Worm (Caenorhabditis elegans) whole organism, late embryonic: ENCODE measurements around the gene K09C6.8.
"Not testable (repeated sequence)": the region's sequence is repeated elsewhere in the genome, so short reads cannot be mapped to it uniquely, and the experiment has no call there.

ENCODE experiments used
- C08G9.2 ChIP-seq: sonication (generic microtip); optimal IDR thresholded peaks from 2 replicates; lab custom pipeline; 2016; ENCODE audit warnings: mild to moderate bottlenecking, missing genetic modification characterization, moderate library complexity, missing compliant biosample characterization
- F13H6.1 ChIP-seq: sonication (generic microtip); optimal IDR thresholded peaks from 2 replicates; lab custom pipeline; 2016; ENCODE audit warnings: missing genetic modification characterization, missing compliant biosample characterization
- K09A11.1 ChIP-seq: sonication (generic microtip); optimal IDR thresholded peaks from 2 replicates; lab custom pipeline; 2017; ENCODE audit warnings: antibody characterized with exemption, mild to moderate bottlenecking, missing genetic modification characterization, missing compliant biosample characterization; ENCODE audit not compliant: insufficient read depth
- T23F11.4 ChIP-seq: fragments of 200-800 bp; sonication (Bioruptor generic); optimal IDR thresholded peaks from 2 replicates; lab custom pipeline; 2018; ENCODE audit warnings: mild to moderate bottlenecking, missing genetic modification characterization, missing compliant biosample characterization
- ama-1 ChIP-seq: fragments of 150-350 bp; optimal IDR thresholded peaks from 2 replicates; lab custom pipeline; 2014
- ceh-2 ChIP-seq: sonication (generic microtip); optimal IDR thresholded peaks from 2 replicates; lab custom pipeline; 2016; ENCODE audit warnings: missing genotype, missing genetic modification characterization, missing compliant biosample characterization
- ceh-22 ChIP-seq: sonication (generic microtip); optimal IDR thresholded peaks from 2 replicates; lab custom pipeline; 2017; ENCODE audit warnings: missing biosample characterization, missing genetic modification characterization
- ceh-24 ChIP-seq: sonication (generic microtip); optimal IDR thresholded peaks from 2 replicates; lab custom pipeline; 2016; ENCODE audit warnings: mild to moderate bottlenecking, missing genetic modification characterization, missing compliant biosample characterization
- ceh-30 ChIP-seq: fragments of 150-350 bp; optimal IDR thresholded peaks from 2 replicates; lab custom pipeline; 2014; ENCODE audit warnings: missing biosample characterization, missing genetic modification characterization
- ceh-31 ChIP-seq: sonication (generic microtip); optimal IDR thresholded peaks from 2 replicates; lab custom pipeline; 2016; ENCODE audit warnings: missing genetic modification characterization, missing compliant biosample characterization
- ceh-45 ChIP-seq: fragments of 200-800 bp; sonication (Bioruptor generic); IDR thresholded peaks from 2 replicates; pipeline ENCODE4 v1.3.6; 2022; ENCODE audit warnings: missing genetic modification reagents, missing genetic modification characterization, missing compliant biosample characterization
- ceh-48 ChIP-seq: sonication (generic microtip); optimal IDR thresholded peaks from 2 replicates; lab custom pipeline; 2016; ENCODE audit warnings: missing genetic modification characterization, inconsistent platforms, missing compliant biosample characterization
- ceh-6 ChIP-seq: fragments of 200-800 bp; sonication (Bioruptor generic); optimal IDR thresholded peaks from 2 replicates; lab custom pipeline; 2018; ENCODE audit warnings: mild to moderate bottlenecking, missing genetic modification characterization, missing compliant biosample characterization
- che-1 ChIP-seq: sonication (generic microtip); optimal IDR thresholded peaks from 2 replicates; lab custom pipeline; 2016; ENCODE audit warnings: mild to moderate bottlenecking, missing genetic modification characterization, missing compliant biosample characterization
- dmd-4 ChIP-seq: sonication (generic microtip); optimal IDR thresholded peaks from 2 replicates; lab custom pipeline; 2016; ENCODE audit warnings: borderline replicate concordance, missing genetic modification characterization, missing compliant biosample characterization
- dve-1 ChIP-seq: sonication (generic microtip); optimal IDR thresholded peaks from 2 replicates; lab custom pipeline; 2017; ENCODE audit warnings: antibody characterized with exemption, mild to moderate bottlenecking, missing genetic modification characterization, missing compliant biosample characterization
- ets-4 ChIP-seq: sonication (generic microtip); optimal IDR thresholded peaks from 2 replicates; lab custom pipeline; 2016; ENCODE audit warnings: missing genetic modification characterization, missing compliant biosample characterization
- eyg-1 ChIP-seq: sonication (generic microtip); optimal IDR thresholded peaks from 2 replicates; lab custom pipeline; 2016; ENCODE audit warnings: missing genotype, missing genetic modification characterization, missing compliant biosample characterization
- fkh-6 ChIP-seq: sonication (generic microtip); optimal IDR thresholded peaks from 2 replicates; lab custom pipeline; 2016; ENCODE audit warnings: missing genetic modification characterization, missing compliant biosample characterization
- hlh-30 ChIP-seq: sonication (generic microtip); optimal IDR thresholded peaks from 2 replicates; lab custom pipeline; 2017; ENCODE audit warnings: antibody characterized with exemption, missing genetic modification characterization, missing compliant biosample characterization; ENCODE audit not compliant: insufficient read depth
- hlh-6 ChIP-seq: sonication (generic microtip); optimal IDR thresholded peaks from 2 replicates; lab custom pipeline; 2016; ENCODE audit warnings: missing genotype, missing genetic modification characterization, missing compliant biosample characterization
- lin-11 ChIP-seq: fragments of 200-800 bp; sonication (Bioruptor generic); optimal IDR thresholded peaks from 2 replicates; lab custom pipeline; 2018; ENCODE audit warnings: mild to moderate bottlenecking, missing genetic modification characterization, missing compliant biosample characterization
- madf-2 ChIP-seq: sonication (generic microtip); optimal IDR thresholded peaks from 2 replicates; lab custom pipeline; 2017; ENCODE audit warnings: missing genetic modification characterization, missing compliant biosample characterization
- nfya-1 ChIP-seq: sonication (generic microtip); optimal IDR thresholded peaks from 2 replicates; lab custom pipeline; 2017; ENCODE audit warnings: missing genetic modification characterization, mild to moderate bottlenecking, missing compliant biosample characterization, antibody characterized with exemption, moderate library complexity
- npax-4 ChIP-seq: sonication (generic microtip); optimal IDR thresholded peaks from 2 replicates; lab custom pipeline; 2016; ENCODE audit warnings: missing genetic modification characterization, missing compliant biosample characterization
- pat-9 ChIP-seq: fragments of 200-800 bp; sonication (Bioruptor generic); optimal IDR thresholded peaks from 2 replicates; lab custom pipeline; 2018; ENCODE audit warnings: mild to moderate bottlenecking, missing genetic modification characterization, moderate library complexity, missing compliant biosample characterization
- pha-2 ChIP-seq: sonication (generic microtip); optimal IDR thresholded peaks from 2 replicates; lab custom pipeline; 2017; ENCODE audit warnings: mild to moderate bottlenecking, missing genetic modification characterization, missing compliant biosample characterization
- pqm-1 ChIP-seq: sonication (generic microtip); optimal IDR thresholded peaks from 2 replicates; lab custom pipeline; 2016; ENCODE audit warnings: missing genetic modification characterization, missing compliant biosample characterization
- pros-1 ChIP-seq: fragments of 150-350 bp; optimal IDR thresholded peaks from 2 replicates; lab custom pipeline; 2014; ENCODE audit warnings: missing biosample characterization, missing genetic modification reagents, missing genetic modification characterization
- rnt-1 ChIP-seq: sonication (generic microtip); optimal IDR thresholded peaks from 2 replicates; lab custom pipeline; 2016; ENCODE audit warnings: missing genetic modification characterization, missing compliant biosample characterization
- syd-9 ChIP-seq: sonication (generic microtip); optimal IDR thresholded peaks from 2 replicates; lab custom pipeline; 2016; ENCODE audit warnings: mild to moderate bottlenecking, missing genetic modification characterization, moderate library complexity, missing compliant biosample characterization
- tbx-2 ChIP-seq: sonication (generic microtip); optimal IDR thresholded peaks from 2 replicates; lab custom pipeline; 2016; ENCODE audit warnings: missing genetic modification characterization, missing compliant biosample characterization
- unc-3 ChIP-seq, 2 experiments: fragments of 200-800 bp in 1 of 2; sonication (Bioruptor generic) in 1 of 2; sonication (generic microtip) in 1 of 2; conservative IDR thresholded peaks in 1 of 2; optimal IDR thresholded peaks in 1 of 2; 2 replicates each; pipeline versions ENCODE4 v1.3.6 to Lab custom; 2016 to 2022; ENCODE audit warnings: missing compliant biosample characterization in 2 of 2, missing genetic modification characterization in 2 of 2, missing genetic modification reagents in 1 of 2
- unc-55 ChIP-seq: sonication (generic microtip); optimal IDR thresholded peaks from 2 replicates; lab custom pipeline; 2017; ENCODE audit warnings: missing biosample characterization, missing genetic modification reagents, missing genetic modification characterization
- unc-86 ChIP-seq: sonication (generic microtip); optimal IDR thresholded peaks from 2 replicates; lab custom pipeline; 2016; ENCODE audit warnings: missing genetic modification characterization, missing compliant biosample characterization
- ztf-16 ChIP-seq: sonication (generic microtip); optimal IDR thresholded peaks from 2 replicates; lab custom pipeline; 2017; ENCODE audit warnings: missing genetic modification characterization, missing compliant biosample characterization

K09C6.8 gene

ce11 chrV:843118-843517 is at the start of gene K09C6.8:
K09C6.8 (minus strand) TSS chrV:843218.
- not testable (repeated sequence) for TF ChIP-seq ceh-6 (GFP tag; lab: Kevin White, UChicago); madf-2 (tag; lab: Kevin White, UChicago); eyg-1 (tag; lab: Kevin White, UChicago)

DNA sequence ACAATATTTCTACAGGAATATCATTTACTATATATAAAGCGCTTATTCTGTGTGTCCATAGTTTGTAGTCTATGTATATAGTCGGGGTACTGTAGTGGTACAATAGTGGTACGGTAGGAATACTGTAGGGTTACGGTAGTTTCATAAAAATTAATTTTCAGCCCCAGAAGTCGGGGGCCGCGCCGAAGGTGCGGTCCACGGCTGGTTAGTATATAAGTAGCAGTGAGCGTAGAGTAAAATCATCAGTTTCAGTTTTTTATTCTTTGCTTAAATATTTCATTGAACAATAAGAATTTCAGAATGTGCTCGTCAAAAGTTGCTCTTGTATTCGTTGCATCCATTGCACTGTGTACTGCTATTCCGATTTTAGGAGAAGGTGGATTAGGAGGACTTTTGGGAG is 47.8 kb upstream of the K09C6.8 start, which contains the start of gene srlf-22:
TSS of gene srlf-22 (plus strand) at position 301 of the 400 bp plus-strand sequence.
- not testable (repeated sequence) for TF ChIP-seq ceh-6 (GFP tag; lab: Kevin White, UChicago); unc-55 (GFP tag; lab: Kevin White, UChicago); ceh-22 (tag; lab: Kevin White, UChicago)

DNA sequence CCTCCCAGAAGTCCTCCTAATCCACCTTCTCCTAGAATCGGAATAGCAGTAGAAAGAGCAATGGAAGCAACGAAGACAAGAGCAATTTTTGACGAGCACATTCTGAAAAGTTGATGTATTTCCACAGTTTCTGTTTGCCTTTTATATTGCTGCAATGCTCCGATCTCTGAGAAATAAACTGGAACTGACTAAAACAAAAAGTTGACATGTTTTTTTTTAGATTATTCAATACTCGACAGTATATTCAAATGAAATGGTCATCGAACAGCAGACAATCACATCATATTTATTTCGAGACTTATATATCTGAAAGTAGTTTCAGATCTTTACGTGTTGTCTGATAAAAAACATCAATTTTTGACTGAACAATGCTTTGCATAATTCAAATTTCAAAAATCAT is 47.4 kb upstream of the K09C6.8 start, which contains the start of gene srlf-21:
TSS of gene srlf-21 (minus strand) at position 101 of the 400 bp plus-strand sequence.
- TF ChIP-seq ceh-31 (tag; lab: Kevin White, UChicago) (no peak), C08G9.2 (tag; lab: Kevin White, UChicago) (no peak), ztf-16 (tag; lab: Kevin White, UChicago) (no peak), rnt-1 (tag; lab: Kevin White, UChicago) (no peak), unc-55 (GFP tag; lab: Kevin White, UChicago) (no peak), nfya-1 (tag; lab: Kevin White, UChicago) (no peak), che-1 (no peak), F13H6.1 (tag; lab: Kevin White, UChicago) (no peak)

- no peak for TF ChIP-seq rnt-1 (tag; lab: Kevin White, UChicago)
Measured at ce11 chrV:889216-889615, 46.2 kb upstream of the K09C6.8 start, which contains the start of gene T02B11.6. T02B11.6 (minus strand) TSS chrV:889316.

- no peak for TF ChIP-seq dve-1 (tag; lab: Kevin White, UChicago)
- TF ChIP-seq pqm-1 (tag; lab: Kevin White, UChicago), result no peak
- no peak for TF ChIP-seq unc-3 (GFP tag; conservative IDR thresholded peaks at IDR 0.05; lab: Robert Waterston, UW)
- no peak for TF ChIP-seq unc-3 (tag; optimal IDR thresholded peaks at IDR 0.05; lab: Kevin White, UChicago)
- TF ChIP-seq pros-1, result no peak
- no peak for TF ChIP-seq npax-4 (tag; lab: Kevin White, UChicago)
- TF ChIP-seq ceh-2 (tag; lab: Kevin White, UChicago), result no peak
- no peak for TF ChIP-seq unc-86 (tag; lab: Kevin White, UChicago)
- TF ChIP-seq T23F11.4 (GFP tag; lab: Kevin White, UChicago), result no peak
- TF ChIP-seq K09A11.1 (tag; lab: Kevin White, UChicago), result no peak
- no peak for TF ChIP-seq ceh-45 (GFP tag; lab: Robert Waterston, UW)
- TF ChIP-seq dmd-4 (tag; lab: Kevin White, UChicago), result no peak
- TF ChIP-seq, all 69 proteins: peak for 0
Measured at ce11 chrV:884324-884723, 41.3 kb upstream of the K09C6.8 start, which contains the start of gene srj-38. srj-38 (minus strand) TSS chrV:884424.

DNA sequence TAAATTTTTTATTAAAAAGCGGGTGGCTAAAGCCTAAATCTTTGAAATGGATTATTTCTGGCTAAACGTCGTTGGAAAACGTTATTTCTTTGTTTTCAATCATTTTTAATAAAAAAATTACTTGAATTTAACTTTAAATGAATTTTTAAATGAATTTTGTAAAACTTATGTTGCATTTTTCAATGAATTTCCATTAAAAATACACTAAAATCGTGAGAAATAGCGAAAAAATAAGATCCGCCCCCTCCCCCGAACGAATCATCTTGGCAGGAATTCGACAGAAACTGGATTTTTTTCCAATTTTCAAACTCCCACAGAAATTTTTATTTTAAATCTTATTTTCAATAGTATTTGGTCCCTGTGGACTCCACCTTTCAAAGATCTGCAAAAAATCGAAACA is 36.2 kb upstream of the K09C6.8 start, which contains the start of gene srg-53:
TSS of gene srg-53 (plus strand) at position 301 of the 400 bp plus-strand sequence.
- TF ChIP-seq ceh-2 (tag; lab: Kevin White, UChicago) (no peak), syd-9 (tag; lab: Kevin White, UChicago) (no peak), lin-11 (tag; lab: Kevin White, UChicago) (no peak), pha-2 (no peak)

ce11 chrV:878567-878966 is 35.5 kb upstream of the K09C6.8 start, which contains the start of gene T02B11.8:
T02B11.8 (minus strand) TSS chrV:878667.
- TF ChIP-seq dve-1 (tag; lab: Kevin White, UChicago) (no peak), ceh-24 (tag; lab: Kevin White, UChicago) (no peak), pha-2 (no peak), tbx-2 (tag; lab: Kevin White, UChicago) (no peak), ceh-31 (tag; lab: Kevin White, UChicago) (no peak), hlh-30 (tag; lab: Kevin White, UChicago) (no peak), ama-1 (no peak), F13H6.1 (tag; lab: Kevin White, UChicago) (no peak), T23F11.4 (GFP tag; lab: Kevin White, UChicago) (no peak), pat-9 (tag; lab: Kevin White, UChicago) (no peak), ceh-30 (tag; lab: Kevin White, UChicago) (no peak), hlh-6 (tag; lab: Kevin White, UChicago) (no peak), ets-4 (tag; lab: Kevin White, UChicago) (no peak), ceh-48 (no peak), pqm-1 (tag; lab: Kevin White, UChicago) (no peak), K09A11.1 (tag; lab: Kevin White, UChicago) (no peak), fkh-6 (tag; lab: Kevin White, UChicago) (no peak), che-1 (no peak), ztf-16 (tag; lab: Kevin White, UChicago) (no peak)
